Worm (Caenorhabditis elegans) whole organism, young adult: Measurements from ENCODE around the gene srg-6.
A peak's percentile ranks its signal among the peaks of the same experiment; 100 is the strongest.

ENCODE experiments used
- F57C9.4 ChIP-seq: sonication (generic microtip); optimal IDR thresholded peaks from 2 replicates; lab custom pipeline; 2017; ENCODE audit warnings: mild to moderate bottlenecking, missing genetic modification characterization, missing compliant biosample characterization
- Y67H2A.10 ChIP-seq: fragments of 200-800 bp; sonication (Bioruptor generic); conservative IDR thresholded peaks from 2 replicates; pipeline ENCODE4 v1.3.6; 2022; ENCODE audit warnings: missing genetic modification reagents, missing genetic modification characterization, missing compliant biosample characterization
- atf-7 ChIP-seq: sonication (generic microtip); optimal IDR thresholded peaks from 2 replicates; lab custom pipeline; 2017; ENCODE audit warnings: mild to moderate bottlenecking, missing genetic modification characterization, missing compliant biosample characterization
- ceh-27 ChIP-seq: fragments of 200-800 bp; sonication (Bioruptor generic); optimal IDR thresholded peaks from 2 replicates; lab custom pipeline; 2018; ENCODE audit warnings: mild to moderate bottlenecking, missing genetic modification characterization, moderate library complexity, missing compliant biosample characterization
- efl-1 ChIP-seq: fragments of 150-350 bp; optimal IDR thresholded peaks from 2 replicates; lab custom pipeline; 2014; ENCODE audit warnings: missing biosample characterization, missing genetic modification reagents, missing genetic modification characterization
- let-526 ChIP-seq: fragments of 200-800 bp; sonication (Bioruptor generic); IDR thresholded peaks from 2 replicates; pipeline ENCODE4 v1.3.6; 2022; ENCODE audit warnings: missing genetic modification reagents, missing genetic modification characterization, missing compliant biosample characterization
- lin-35 ChIP-seq, 3 experiments: fragments of 150-350 bp in 2 of 3; sonication (generic microtip) in 1 of 3; optimal IDR thresholded peaks; 2 replicates each; lab custom pipeline; 2014 to 2018; ENCODE audit warnings: missing biosample characterization in 3 of 3, missing genetic modification characterization in 3 of 3, missing genetic modification reagents in 3 of 3
- nfya-1 ChIP-seq: sonication (generic microtip); optimal IDR thresholded peaks from 2 replicates; lab custom pipeline; 2017; ENCODE audit warnings: antibody characterized with exemption, missing compliant biosample characterization, missing genetic modification characterization, borderline replicate concordance; ENCODE audit not compliant: insufficient read depth
- nhr-120 ChIP-seq: fragments of 200-800 bp; sonication (Bioruptor generic); IDR thresholded peaks from 2 replicates; pipeline ENCODE4 v1.3.6; 2022; ENCODE audit warnings: missing genetic modification characterization, missing compliant biosample characterization
- nhr-80 ChIP-seq: sonication (generic microtip); optimal IDR thresholded peaks from 2 replicates; lab custom pipeline; 2016; ENCODE audit warnings: missing genetic modification characterization, missing compliant biosample characterization
- pha-4 ChIP-seq: fragments of 150-350 bp; sonication (generic microtip); optimal IDR thresholded peaks from 2 replicates; lab custom pipeline; 2014; ENCODE audit warnings: missing biosample characterization, missing genetic modification reagents, missing genetic modification characterization
- unc-130 ChIP-seq: sonication (generic microtip); optimal IDR thresholded peaks from 2 replicates; lab custom pipeline; 2016; ENCODE audit warnings: missing genetic modification reagents, missing genetic modification characterization, missing compliant biosample characterization
- unc-62 ChIP-seq: fragments of 150-350 bp; optimal IDR thresholded peaks from 2 replicates; lab custom pipeline; 2014; ENCODE audit warnings: missing biosample characterization, missing genetic modification reagents, missing genetic modification characterization

DNA sequence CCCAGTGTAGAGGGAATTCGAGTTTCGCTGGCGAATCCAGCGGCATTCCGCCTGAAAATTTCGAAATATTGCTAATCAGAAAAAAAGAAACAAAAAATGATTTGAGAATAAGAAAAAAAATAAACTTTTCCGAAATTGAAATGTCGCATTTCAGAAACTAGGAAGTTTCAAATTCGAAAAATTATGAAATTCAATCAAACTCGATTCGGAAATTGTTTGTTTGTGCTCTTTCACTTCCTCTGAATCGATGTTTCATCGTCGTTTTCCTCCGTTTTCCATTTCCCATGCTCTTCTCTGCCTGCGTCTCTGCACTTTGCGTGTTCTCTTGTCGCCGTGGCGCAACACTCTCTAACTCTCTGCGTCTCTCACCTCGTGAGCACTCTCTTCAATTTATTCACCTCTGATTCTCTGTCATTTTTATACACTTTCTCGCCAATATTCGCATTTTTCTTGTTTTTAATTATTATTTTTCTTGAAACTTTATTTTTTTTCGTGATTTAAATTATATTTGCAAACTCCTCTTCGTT lies 12.6 kb upstream of the srg-6 start, which contains the start of gene C18F10.7:
- TF ChIP-seq ceh-27 (GFP tag; lab: Kevin White, UChicago) (no peak), lin-35 (GFP tag; optimal IDR thresholded peaks at IDR 0.05; lab: Kevin White, UChicago) (peak in 1 of 3 experiments; percentile 50), nhr-80 (tag; lab: Kevin White, UChicago) (peak; percentile 8), pha-4 (no peak), atf-7 (tag; lab: Kevin White, UChicago) (no peak), unc-62 (no peak), nfya-1 (no peak), efl-1 (GFP tag; lab: Kevin White, UChicago) (peak; percentile 35), F57C9.4 (tag; lab: Kevin White, UChicago) (no peak), unc-130 (GFP tag; lab: Kevin White, UChicago) (no peak), nhr-120 (GFP tag; lab: Robert Waterston, UW) (no peak), let-526 (no peak), Y67H2A.10 (GFP tag; lab: Robert Waterston, UW) (no peak)
